Fruit fly (Drosophila melanogaster) whole organism, larva: ENCODE results near the gene mth.

ENCODE experiments used
- noc ChIP-seq: fragments of 200-800 bp; sonication (Bioruptor generic); optimal IDR thresholded peaks from 3 replicates; lab custom pipeline; 2019; ENCODE audit warnings: missing biosample characterization, mild to moderate bottlenecking, missing genetic modification characterization, moderate library complexity

The mth gene

DNA sequence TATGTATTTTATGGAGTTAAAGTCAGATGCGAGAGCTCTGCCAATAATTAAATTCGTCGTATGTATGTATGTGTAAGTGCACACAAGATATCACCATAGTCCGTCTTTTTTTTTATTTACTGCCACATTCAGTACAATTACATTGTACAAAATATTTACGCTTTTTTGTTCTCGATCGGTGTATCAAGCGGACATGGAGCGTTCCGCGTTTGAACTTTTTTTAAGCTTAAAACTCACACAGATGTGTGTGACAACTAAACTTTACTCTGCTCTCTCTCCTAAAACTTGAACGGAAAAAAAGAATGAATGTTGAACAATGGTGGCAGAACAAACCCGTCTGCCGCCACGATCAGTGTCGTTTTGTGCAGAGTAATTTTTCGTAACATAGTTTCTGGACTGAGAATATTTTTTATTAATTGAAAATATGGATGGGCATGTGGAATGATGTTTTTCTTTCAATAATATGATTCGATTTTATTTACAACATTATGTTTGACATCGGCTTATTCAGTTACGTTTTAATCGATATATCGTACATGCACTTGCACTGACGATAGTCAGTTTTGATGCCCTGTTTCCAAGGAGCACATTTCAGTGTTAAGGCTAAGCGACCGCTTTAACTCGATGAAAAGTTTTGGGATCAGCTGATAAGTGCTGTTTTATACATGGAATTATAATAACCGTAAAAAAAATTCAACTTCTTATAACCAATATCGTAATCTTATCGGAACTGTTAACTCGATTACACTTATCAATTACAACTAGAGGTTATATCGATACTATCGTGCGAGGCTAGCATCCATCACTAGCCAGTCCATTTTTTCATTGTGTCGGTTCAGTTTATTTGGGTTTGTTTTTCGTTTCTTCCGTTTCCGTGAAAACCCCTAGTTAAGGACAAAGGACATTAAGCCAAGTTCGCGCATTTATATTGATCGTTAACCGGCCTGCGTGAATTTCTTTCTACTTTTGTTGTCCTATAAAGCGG, at the start of gene mth:
TSS of gene mth (minus strand) at position 302 of the 985 bp plus-strand sequence.
- peak; percentile 36 for TF ChIP-seq noc (tag; lab: Kevin White, UChicago)

- TF ChIP-seq noc (tag; lab: Kevin White, UChicago) = peak; percentile 49
Measured at dm6 chr3L:395192-395591, 48.4 kb upstream of the mth start.

DNA sequence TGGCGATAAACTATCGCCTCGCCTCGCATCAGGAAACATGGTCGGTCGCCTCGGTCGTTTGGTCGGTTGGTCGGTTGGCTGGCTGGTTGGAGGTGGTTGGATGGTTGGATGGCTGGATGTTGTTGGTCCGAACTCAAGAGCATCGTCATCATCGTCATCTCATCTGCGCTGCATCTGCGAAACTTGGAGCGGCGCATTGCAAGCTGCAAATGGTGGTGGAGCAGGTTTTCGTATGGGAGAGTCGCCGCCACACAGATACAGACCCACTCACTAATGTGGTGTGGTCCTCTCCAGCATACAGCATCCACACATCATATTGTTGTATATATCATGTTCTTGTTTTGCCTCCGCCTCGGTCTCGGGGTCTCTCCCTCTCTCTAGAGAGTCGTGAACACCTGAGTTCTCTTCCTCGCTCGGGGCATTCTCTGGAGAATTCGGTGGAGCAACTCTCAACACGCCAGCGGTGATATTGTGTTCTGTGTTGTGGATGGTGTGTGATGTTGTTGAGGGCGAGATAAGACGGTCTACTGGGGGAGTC, 45.9 kb upstream of the mth start, which contains the start of gene trh:
TSS of gene trh (minus strand) at position 12 of the 538 bp plus-strand sequence.
- no peak for TF ChIP-seq noc (tag; lab: Kevin White, UChicago)

dm6 chr3L:390194-390593, 43.4 kb upstream of the mth start:
- no peak for TF ChIP-seq noc (tag; lab: Kevin White, UChicago)

dm6 chr3L:388094-388493, 41.3 kb upstream of the mth start:
- no peak for TF ChIP-seq noc (tag; lab: Kevin White, UChicago)

DNA sequence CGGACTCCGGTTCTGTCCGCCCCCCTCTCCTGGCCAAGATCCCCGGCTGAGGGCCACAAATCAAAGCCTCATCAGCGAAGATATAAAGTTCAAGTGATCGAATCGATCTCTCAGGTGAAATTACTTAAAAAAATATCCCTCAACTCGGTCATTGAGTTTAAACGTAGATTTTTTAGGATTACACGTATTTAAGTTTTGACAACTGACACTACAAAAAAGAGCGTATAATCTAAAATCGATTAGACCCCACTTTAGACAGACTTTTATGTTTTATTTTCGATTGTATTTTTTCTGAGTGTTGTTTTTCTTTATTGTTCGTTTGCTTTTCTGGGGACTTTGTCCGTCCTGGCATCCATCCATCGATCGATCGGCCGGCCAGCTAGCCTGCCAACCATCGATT, 38.3 kb upstream of the mth start:
- TF ChIP-seq noc (tag; lab: Kevin White, UChicago) = no peak

dm6 chr3L:380886-381546, 34.3 kb upstream of the mth start:
- TF ChIP-seq noc (tag; lab: Kevin White, UChicago) = no peak

DNA sequence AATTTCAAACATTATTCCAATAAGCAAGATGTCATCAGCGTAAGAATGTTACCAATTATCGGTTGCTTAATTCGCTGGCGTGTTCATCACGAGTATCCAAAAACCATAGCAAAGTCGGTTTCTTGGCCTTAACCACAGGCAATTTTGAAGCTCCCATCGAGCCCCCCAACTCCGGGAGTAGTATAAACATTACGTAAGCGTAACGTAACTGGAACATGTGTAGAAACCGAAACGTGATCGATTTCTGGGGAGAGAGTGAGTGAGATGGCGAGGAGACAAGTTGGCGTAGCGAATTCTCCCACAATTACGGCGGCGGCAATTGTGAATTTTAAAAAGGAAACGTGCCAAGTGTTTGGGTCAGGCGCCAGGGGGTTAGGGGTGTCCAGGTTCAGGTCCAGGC, 32.1 kb upstream of the mth start:
- TF ChIP-seq noc (tag; lab: Kevin White, UChicago) = no peak

dm6 chr3L:378072-378423, 31.3 kb upstream of the mth start:
- no peak for TF ChIP-seq noc (tag; lab: Kevin White, UChicago)

- TF ChIP-seq noc (tag; lab: Kevin White, UChicago) = peak; percentile 85
Measured at dm6 chr3L:377222-378071, 30.7 kb upstream of the mth start.

dm6 chr3L:375672-376071, 28.9 kb upstream of the mth start:
- no peak for TF ChIP-seq noc (tag; lab: Kevin White, UChicago)

DNA sequence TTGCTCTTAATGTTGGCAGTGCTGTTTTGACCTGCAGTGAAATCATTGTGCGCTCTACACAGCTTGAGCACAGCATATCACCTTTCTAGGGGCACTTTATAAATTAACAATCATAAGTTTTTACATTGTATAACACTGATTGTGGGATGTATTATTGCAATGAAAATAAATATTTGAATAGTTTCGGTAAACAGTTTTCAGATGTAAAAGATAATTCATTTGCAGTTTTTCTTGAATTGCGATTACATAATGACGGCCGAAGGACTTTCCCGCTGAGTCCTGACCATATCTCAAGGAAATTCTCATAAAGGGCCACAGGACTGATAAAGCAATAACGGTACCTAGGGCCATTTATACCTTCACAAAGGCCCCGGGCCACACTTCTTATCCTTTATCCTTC, 27.8 kb upstream of the mth start:
- TF ChIP-seq noc (tag; lab: Kevin White, UChicago) = no peak

dm6 chr3L:371228-371627, 24.5 kb upstream of the mth start:
- TF ChIP-seq noc (tag; lab: Kevin White, UChicago) = no peak

DNA sequence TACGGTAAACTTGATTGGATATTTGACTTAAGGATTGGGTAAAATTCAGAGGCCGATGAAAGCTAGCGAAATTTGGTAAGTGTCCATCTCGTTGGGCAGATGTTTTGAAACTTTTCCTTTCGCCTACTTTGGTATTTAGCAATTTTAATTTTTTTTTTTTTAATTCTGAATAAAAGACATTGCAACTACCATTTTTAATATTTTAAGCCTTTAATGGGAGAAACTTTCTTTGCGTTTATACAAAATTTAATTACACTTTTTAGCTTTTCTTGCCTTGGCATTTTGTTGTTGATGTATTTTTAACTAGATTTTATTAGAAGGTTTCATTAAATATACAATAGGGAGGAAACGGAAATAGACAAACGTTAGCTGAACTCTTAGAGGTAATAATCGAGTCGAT, 19.6 kb upstream of the mth start, which contains the start of gene CG13884:
TSS of gene CG13884 (minus strand) at position 101 of the 400 bp plus-strand sequence.
- no peak for TF ChIP-seq noc (tag; lab: Kevin White, UChicago)

dm6 chr3L:361201-361600, 14.4 kb upstream of the mth start, which contains the start of the genes Cdc5 and CG1233:
Gene Cdc5 (minus strand): TSS chr3L:361383.
Gene CG1233 (plus strand): TSS chr3L:361472.
- TF ChIP-seq noc (tag; lab: Kevin White, UChicago) = no peak
